Fruit fly (Drosophila melanogaster): ENCODE data around the gene CG13040.

The CG13040 gene

dm6 chr3L:16305820-16306650, 20.5 kb downstream of the CG13040 start, which contains the start of the genes CG13043 and CG13063 (continued):
- TF ChIP-seq usp (GFP tag; optimal IDR thresholded peaks at IDR 0.05) (no peak), Oaz (GFP tag; IDR thresholded peaks at IDR 0.05) (no peak), Dfd (GFP tag; optimal IDR thresholded peaks at IDR 0.05) (no peak), Ssrp (tag; optimal IDR thresholded peaks at IDR 0.05) (no peak), hkb (optimal IDR thresholded peaks at IDR 0.05) (no peak), hkb (GFP tag; IDR thresholded peaks at IDR 0.05) (0 out of 2 replicates have a peak, but pooled peaks have one; percentile 25), gsb (GFP tag; IDR thresholded peaks at IDR 0.05) (no peak), CG31224 (GFP tag; IDR thresholded peaks at IDR 0.05) (no peak), croc (GFP tag; conservative IDR thresholded peaks at IDR 0.05) (no peak), CG12071 (GFP tag; optimal IDR thresholded peaks at IDR 0.05) (no peak), CG15269 (tag; optimal IDR thresholded peaks at IDR 0.05) (peak; percentile 41), BtbVII (GFP tag; optimal IDR thresholded peaks at IDR 0.05) (no peak), CG9215 (GFP tag; IDR thresholded peaks at IDR 0.05) (no peak), CG17328 (GFP tag; IDR thresholded peaks at IDR 0.05) (no peak), CG11560 (tag; IDR thresholded peaks at IDR 0.05) (no peak), H15 (GFP tag; IDR thresholded peaks at IDR 0.05) (no peak), CG17802 (tag; optimal IDR thresholded peaks at IDR 0.05) (no peak), CG11504 (tag; optimal IDR thresholded peaks at IDR 0.05) (peak; percentile 59), unpg (GFP tag; optimal IDR thresholded peaks at IDR 0.05) (peak; percentile 42), org-1 (GFP tag; optimal IDR thresholded peaks at IDR 0.05) (no peak), fd64A (GFP tag; optimal IDR thresholded peaks at IDR 0.05) (no peak), CG11085 (GFP tag; IDR thresholded peaks at IDR 0.05) (no peak), tap (tag; optimal IDR thresholded peaks at IDR 0.05) (peak; percentile 22), Blimp-1 (GFP tag; optimal IDR thresholded peaks at IDR 0.05) (peak; percentile 27), Nf-YB (GFP tag; optimal IDR thresholded peaks at IDR 0.05) (no peak), trem (tag; optimal IDR thresholded peaks at IDR 0.05) (no peak), CG34422 (GFP tag; IDR thresholded peaks at IDR 0.05) (no peak), tin (GFP tag; optimal IDR thresholded peaks at IDR 0.05) (no peak), lov (optimal IDR thresholded peaks at IDR 0.05) (no peak), lov (GFP tag; IDR thresholded peaks at IDR 0.05) (no peak), Usf (GFP tag; optimal IDR thresholded peaks at IDR 0.05) (no peak), ash1 (GFP tag; optimal IDR thresholded peaks at IDR 0.05) (no peak), slbo (GFP tag; IDR thresholded peaks at IDR 0.05) (no peak), CG1024 (GFP tag; IDR thresholded peaks at IDR 0.05) (no peak), CG7963 (GFP tag; IDR thresholded peaks at IDR 0.05; ENCODE audit: partially characterized antibody) (no peak), CG6813 (GFP tag; optimal IDR thresholded peaks at IDR 0.05) (no peak), Hr78 (GFP tag; optimal IDR thresholded peaks at IDR 0.05) (no peak), yki (optimal IDR thresholded peaks at IDR 0.05) (no peak), CG12942 (GFP tag; optimal IDR thresholded peaks at IDR 0.05) (no peak), en (GFP tag; optimal IDR thresholded peaks at IDR 0.05) (no peak), pnt (GFP tag; optimal IDR thresholded peaks at IDR 0.05) (no peak), Dek (tag; optimal IDR thresholded peaks at IDR 0.05) (no peak), CG7556 (GFP tag; optimal IDR thresholded peaks at IDR 0.05) (peak; percentile 11), Sin3A (optimal IDR thresholded peaks at IDR 0.05) (no peak), Eip74EF (GFP tag; optimal IDR thresholded peaks at IDR 0.05) (peak in 1 of 2 experiments; percentile 5), Abd-B (GFP tag; optimal IDR thresholded peaks at IDR 0.05) (no peak), CG12236 (GFP tag; optimal IDR thresholded peaks at IDR 0.05) (no peak), CG10267 (tag; optimal IDR thresholded peaks at IDR 0.05) (no peak), row (GFP tag; IDR thresholded peaks at IDR 0.05) (peak; percentile 41; the same call in 1 of the 3 replicates), Fer1 (GFP tag; optimal IDR thresholded peaks at IDR 0.05) (no peak), CG7357 (GFP tag; IDR thresholded peaks at IDR 0.05) (no peak)
